Worm (Caenorhabditis elegans): ENCODE measurements around the gene col-8.
A peak's percentile ranks its signal among the peaks of the same experiment; 100 is the strongest.

The col-8 gene

ce11 chrIII:6971662-6972284 is 48.6 kb downstream of the col-8 start, which contains the start of the genes eef-1A.1 and rfc-4 (continued):
- peak; percentile 88 for TF ChIP-seq cebp-1 (GFP tag; IDR thresholded peaks at IDR 0.05)
- peak; percentile 95 for TF ChIP-seq cebp-1 (tag; optimal IDR thresholded peaks at IDR 0.05)
- peak; percentile 89 for TF ChIP-seq lin-40 (tag; optimal IDR thresholded peaks at IDR 0.05)
- TF ChIP-seq him-1 (tag; optimal IDR thresholded peaks at IDR 0.05), result peak; percentile 60
- 0 out of 2 replicates have a peak, but pooled peaks have one; percentile 17 for TF ChIP-seq ztf-6 (GFP tag; IDR thresholded peaks at IDR 0.05)
- TF ChIP-seq dox-1 (GFP tag; IDR thresholded peaks at IDR 0.05), result peak; percentile 93
- TF ChIP-seq ceh-27 (GFP tag; optimal IDR thresholded peaks at IDR 0.05), result peak; percentile 96
- TF ChIP-seq Y67H2A.10 (GFP tag; conservative IDR thresholded peaks at IDR 0.05), result peak; percentile 74; the same call in 1 of the 2 replicates
- TF ChIP-seq sptf-2 (GFP tag; optimal IDR thresholded peaks at IDR 0.05), result no peak
- TF ChIP-seq Y53F4B.3 (GFP tag; IDR thresholded peaks at IDR 0.05), result no peak
- no peak for TF ChIP-seq zfh-2 (GFP tag; conservative IDR thresholded peaks at IDR 0.05)
- peak; percentile 51 for TF ChIP-seq athp-1 (tag; optimal IDR thresholded peaks at IDR 0.05)
- TF ChIP-seq attf-6 (GFP tag; IDR thresholded peaks at IDR 0.05), result no peak
- TF ChIP-seq attf-5 (GFP tag; optimal IDR thresholded peaks at IDR 0.05), result peak; percentile 97
- TF ChIP-seq lsy-27 (tag; optimal IDR thresholded peaks at IDR 0.05; ENCODE audit: borderline replicate concordance, insufficient read depth), result peak; percentile 60
- TF ChIP-seq T26A5.8 (tag; optimal IDR thresholded peaks at IDR 0.05), result no peak
- peak; percentile 91 for TF ChIP-seq attf-3 (GFP tag; conservative IDR thresholded peaks at IDR 0.05)
- TF ChIP-seq F10E7.11 (tag; optimal IDR thresholded peaks at IDR 0.05), result no peak
- TF ChIP-seq lin-26 (GFP tag; IDR thresholded peaks at IDR 0.05), result peak; percentile 11; the same call in 1 of the 2 replicates
- no peak for TF ChIP-seq sea-2 (GFP tag; IDR thresholded peaks at IDR 0.05)
- peak; percentile 93 for TF ChIP-seq pha-4 (tag; optimal IDR thresholded peaks at IDR 0.05)
- no peak for TF ChIP-seq hmg-20 (GFP tag; IDR thresholded peaks at IDR 0.05)
- peak; percentile 16 for TF ChIP-seq rpc-1 (optimal IDR thresholded peaks at IDR 0.05)
- TF ChIP-seq rpc-1 (tag; optimal IDR thresholded peaks at IDR 0.05), result no peak
- TF ChIP-seq snpc-1.3 (tag; optimal IDR thresholded peaks at IDR 0.05; ENCODE audit: insufficient read depth), result peak; percentile 95
- peak; percentile 92 for TF ChIP-seq ZK185.1 (tag; optimal IDR thresholded peaks at IDR 0.05; ENCODE audit: poor library complexity, severe bottlenecking)
- TF ChIP-seq ceh-58 (GFP tag; IDR thresholded peaks at IDR 0.05), result no peak
- no peak for TF ChIP-seq ceh-79 (tag; optimal IDR thresholded peaks at IDR 0.05)
- TF ChIP-seq lag-1 (GFP tag; IDR thresholded peaks at IDR 0.05), result no peak
- TF ChIP-seq cebp-2 (GFP tag; IDR thresholded peaks at IDR 0.05), result no peak
- peak; percentile 97 for TF ChIP-seq F23B12.7 (tag; optimal IDR thresholded peaks at IDR 0.05; ENCODE audit: insufficient read depth)
- TF ChIP-seq B0019.2 (GFP tag; conservative IDR thresholded peaks at IDR 0.05), result no peak; the same call in 1 of the 2 replicates
- TF ChIP-seq F52B5.7 (tag; optimal IDR thresholded peaks at IDR 0.05), result no peak
- TF ChIP-seq hlh-26 (GFP tag; conservative IDR thresholded peaks at IDR 0.05), result no peak

- TF ChIP-seq hlh-26 (GFP tag; conservative IDR thresholded peaks at IDR 0.05) (no peak), mel-28 (tag; optimal IDR thresholded peaks at IDR 0.05; ENCODE audit: borderline replicate concordance) (no peak), hmg-1.2 (GFP tag; IDR thresholded peaks at IDR 0.05) (no peak), tbx-9 (tag; optimal IDR thresholded peaks at IDR 0.05; ENCODE audit: borderline replicate concordance) (no peak), nfyb-1 (GFP tag; IDR thresholded peaks at IDR 0.05) (no peak), F52B5.7 (tag; optimal IDR thresholded peaks at IDR 0.05) (no peak), F57C9.4 (tag; optimal IDR thresholded peaks at IDR 0.05) (no peak), die-1 (tag; optimal IDR thresholded peaks at IDR 0.05) (no peak), Y79H2A.3 (GFP tag; conservative IDR thresholded peaks at IDR 0.05) (no peak), madf-10 (tag; optimal IDR thresholded peaks at IDR 0.05) (no peak), efl-1 (GFP tag; optimal IDR thresholded peaks at IDR 0.05) (peak; percentile 10), egrh-3 (GFP tag; IDR thresholded peaks at IDR 0.05) (no peak), nhr-120 (GFP tag; IDR thresholded peaks at IDR 0.05) (no peak), hsf-1 (GFP tag; IDR thresholded peaks at IDR 0.05) (no peak), B0019.2 (GFP tag; conservative IDR thresholded peaks at IDR 0.05) (no peak), nhr-27 (tag; optimal IDR thresholded peaks at IDR 0.05) (no peak), egl-44 (GFP tag; IDR thresholded peaks at IDR 0.05) (no peak), ztf-6 (GFP tag; IDR thresholded peaks at IDR 0.05) (no peak), xnd-1 (tag; optimal IDR thresholded peaks at IDR 0.05) (no peak)
Measured at ce11 chrIII:6970744-6971143, 49.7 kb downstream of the col-8 start.

Data from whole organism, young adult.